Worm (Caenorhabditis elegans) whole organism, young adult: Measurements from ENCODE around the gene F10C2.5.
"Not testable (repeated sequence)": the region's sequence is repeated elsewhere in the genome, so short reads cannot be mapped to it uniquely, and the experiment has no call there.

Experiments used
- B0035.1 ChIP-seq: sonication (generic microtip); optimal IDR thresholded peaks from 2 replicates; lab custom pipeline; 2016; ENCODE audit warnings: missing genetic modification characterization, mild to moderate bottlenecking, missing compliant biosample characterization, missing genotype, missing genetic modification reagents
- B0336.3 ChIP-seq: fragments of 200-800 bp; sonication (Bioruptor generic); IDR thresholded peaks from 2 replicates; pipeline ENCODE4 v1.3.6; 2022; ENCODE audit warnings: missing genetic modification characterization, missing compliant biosample characterization
- C17E4.6 ChIP-seq: fragments of 200-800 bp; sonication (Bioruptor generic); IDR thresholded peaks from 2 replicates; pipeline ENCODE4 v1.3.6; 2022; ENCODE audit warnings: missing genetic modification reagents, missing genetic modification characterization, missing compliant biosample characterization
- D2030.7 ChIP-seq: fragments of 200-800 bp; sonication (Bioruptor generic); IDR thresholded peaks from 2 replicates; pipeline ENCODE4 v1.3.6; 2022; ENCODE audit warnings: missing genetic modification reagents, missing genetic modification characterization, missing compliant biosample characterization
- F10E7.11 ChIP-seq: sonication (generic microtip); optimal IDR thresholded peaks from 2 replicates; lab custom pipeline; 2017; ENCODE audit warnings: mild to moderate bottlenecking, missing genetic modification characterization, moderate library complexity, missing compliant biosample characterization
- F23B12.7 ChIP-seq: sonication (generic microtip); optimal IDR thresholded peaks from 2 replicates; lab custom pipeline; 2017; ENCODE audit warnings: missing genetic modification characterization, mild to moderate bottlenecking, missing compliant biosample characterization, antibody characterized with exemption, moderate library complexity; ENCODE audit not compliant: insufficient read depth
- F37B4.10 ChIP-seq: fragments of 200-800 bp; sonication (Bioruptor generic); IDR thresholded peaks from 2 replicates; pipeline ENCODE4 v1.3.6; 2022; ENCODE audit warnings: missing genetic modification characterization, missing compliant biosample characterization
- F49E8.2 ChIP-seq: sonication (generic microtip); optimal IDR thresholded peaks from 3 replicates; lab custom pipeline; 2017; ENCODE audit warnings: missing genetic modification characterization, mild to moderate bottlenecking, missing compliant biosample characterization, antibody characterized with exemption, moderate library complexity; ENCODE audit not compliant: insufficient read depth
- F57C9.4 ChIP-seq: sonication (generic microtip); optimal IDR thresholded peaks from 2 replicates; lab custom pipeline; 2017; ENCODE audit warnings: mild to moderate bottlenecking, missing genetic modification characterization, missing compliant biosample characterization
- K11D2.4 ChIP-seq: fragments of 200-800 bp; sonication (Bioruptor generic); IDR thresholded peaks from 2 replicates; pipeline ENCODE4 v1.3.6; 2022; ENCODE audit warnings: missing genetic modification reagents, missing genetic modification characterization, missing compliant biosample characterization
- Y53F4B.3 ChIP-seq: fragments of 200-800 bp; sonication (Bioruptor generic); IDR thresholded peaks from 2 replicates; pipeline ENCODE4 v1.3.6; 2022; ENCODE audit warnings: missing genetic modification reagents, missing genetic modification characterization, missing compliant biosample characterization
- Y95B8A.8 ChIP-seq: fragments of 200-800 bp; sonication (Bioruptor generic); IDR thresholded peaks from 2 replicates; pipeline ENCODE4 v1.3.6; 2022; ENCODE audit warnings: missing genetic modification reagents, missing genetic modification characterization, missing compliant biosample characterization
- akir-1 ChIP-seq: fragments of 200-800 bp; sonication (Bioruptor generic); optimal IDR thresholded peaks from 2 replicates; lab custom pipeline; 2018; ENCODE audit warnings: mild to moderate bottlenecking, missing genetic modification characterization, moderate library complexity, missing compliant biosample characterization
- attf-6 ChIP-seq: fragments of 200-800 bp; sonication (Bioruptor generic); IDR thresholded peaks from 2 replicates; pipeline ENCODE4 v1.3.6; 2022; ENCODE audit warnings: missing genetic modification reagents, missing genetic modification characterization, missing compliant biosample characterization
- bed-1 ChIP-seq: fragments of 200-800 bp; sonication (Bioruptor generic); IDR thresholded peaks from 2 replicates; pipeline ENCODE4 v1.3.6; 2022; ENCODE audit warnings: missing genetic modification reagents, missing genetic modification characterization, missing compliant biosample characterization
- ccch-3 ChIP-seq: fragments of 200-800 bp; sonication (Bioruptor generic); optimal IDR thresholded peaks from 2 replicates; lab custom pipeline; 2018; ENCODE audit warnings: mild to moderate bottlenecking, missing genetic modification characterization, missing compliant biosample characterization
- die-1 ChIP-seq: sonication (generic microtip); optimal IDR thresholded peaks from 2 replicates; lab custom pipeline; 2016; ENCODE audit warnings: missing genotype, mild to moderate bottlenecking, missing genetic modification characterization, missing compliant biosample characterization
- dpff-1 ChIP-seq: sonication (generic microtip); optimal IDR thresholded peaks from 2 replicates; lab custom pipeline; 2017; ENCODE audit warnings: mild to moderate bottlenecking, missing genetic modification characterization, missing compliant biosample characterization
- dpl-1 ChIP-seq: fragments of 150-350 bp; optimal IDR thresholded peaks from 2 replicates; lab custom pipeline; 2014; ENCODE audit warnings: missing biosample characterization, missing genetic modification reagents, missing genetic modification characterization
- gei-17 ChIP-seq: fragments of 200-800 bp; sonication (Bioruptor generic); optimal IDR thresholded peaks from 2 replicates; lab custom pipeline; 2018; ENCODE audit warnings: mild to moderate bottlenecking, missing genetic modification characterization, missing compliant biosample characterization
- him-1 ChIP-seq: sonication (generic microtip); optimal IDR thresholded peaks from 2 replicates; lab custom pipeline; 2016; ENCODE audit warnings: missing genotype, missing genetic modification reagents, missing genetic modification characterization, missing compliant biosample characterization
- hmg-1.2 ChIP-seq: fragments of 200-800 bp; sonication (Bioruptor generic); IDR thresholded peaks from 2 replicates; pipeline ENCODE4 v1.3.6; 2022; ENCODE audit warnings: missing genetic modification reagents, missing genetic modification characterization, missing compliant biosample characterization
- hrde-1 ChIP-seq: sonication (generic microtip); optimal IDR thresholded peaks from 2 replicates; lab custom pipeline; 2016; ENCODE audit warnings: missing genetic modification characterization, mild to moderate bottlenecking, missing compliant biosample characterization, moderate library complexity, missing genotype, missing genetic modification reagents, borderline replicate concordance
- hsf-1 ChIP-seq: fragments of 200-800 bp; sonication (Bioruptor generic); IDR thresholded peaks from 2 replicates; pipeline ENCODE4 v1.3.6; 2022; ENCODE audit warnings: missing genetic modification reagents, missing genetic modification characterization, missing compliant biosample characterization
- lag-1 ChIP-seq: fragments of 200-800 bp; sonication (Bioruptor generic); IDR thresholded peaks from 2 replicates; pipeline ENCODE4 v1.3.6; 2022; ENCODE audit warnings: missing genetic modification reagents, missing genetic modification characterization, missing compliant biosample characterization
- let-526 ChIP-seq: fragments of 200-800 bp; sonication (Bioruptor generic); IDR thresholded peaks from 2 replicates; pipeline ENCODE4 v1.3.6; 2022; ENCODE audit warnings: missing genetic modification reagents, missing genetic modification characterization, missing compliant biosample characterization
- lin-26 ChIP-seq: fragments of 200-800 bp; sonication (Bioruptor generic); IDR thresholded peaks from 2 replicates; pipeline ENCODE4 v1.3.6; 2022; ENCODE audit warnings: missing genetic modification reagents, missing genetic modification characterization, missing compliant biosample characterization
- lin-40 ChIP-seq: sonication (generic microtip); optimal IDR thresholded peaks from 2 replicates; lab custom pipeline; 2016; ENCODE audit warnings: missing genetic modification characterization, mild to moderate bottlenecking, missing compliant biosample characterization, missing genotype, missing genetic modification reagents
- lsl-1 ChIP-seq: fragments of 200-800 bp; sonication (Bioruptor generic); optimal IDR thresholded peaks from 2 replicates; lab custom pipeline; 2018; ENCODE audit warnings: mild to moderate bottlenecking, missing genetic modification characterization, moderate library complexity, missing compliant biosample characterization
- madf-3 ChIP-seq: fragments of 200-800 bp; sonication (Bioruptor generic); IDR thresholded peaks from 2 replicates; pipeline ENCODE4 v1.3.6; 2022; ENCODE audit warnings: missing genetic modification reagents, missing genetic modification characterization, missing compliant biosample characterization
- mel-28 ChIP-seq: sonication (generic microtip); optimal IDR thresholded peaks from 2 replicates; lab custom pipeline; 2016; ENCODE audit warnings: borderline replicate concordance, mild to moderate bottlenecking, missing genetic modification characterization, missing compliant biosample characterization
- mes-4 ChIP-seq: sonication (generic microtip); optimal IDR thresholded peaks from 2 replicates; lab custom pipeline; 2016; ENCODE audit warnings: missing genotype, missing genetic modification characterization, missing compliant biosample characterization
- nfyb-1 ChIP-seq: fragments of 200-800 bp; sonication (Bioruptor generic); IDR thresholded peaks from 2 replicates; pipeline ENCODE4 v1.3.6; 2022; ENCODE audit warnings: missing genetic modification reagents, missing genetic modification characterization, missing compliant biosample characterization
- nhr-120 ChIP-seq: fragments of 200-800 bp; sonication (Bioruptor generic); IDR thresholded peaks from 2 replicates; pipeline ENCODE4 v1.3.6; 2022; ENCODE audit warnings: missing genetic modification characterization, missing compliant biosample characterization
- nhr-27 ChIP-seq: fragments of 200-800 bp; sonication (Bioruptor generic); optimal IDR thresholded peaks from 2 replicates; lab custom pipeline; 2018; ENCODE audit warnings: mild to moderate bottlenecking, missing genetic modification characterization, moderate library complexity, missing compliant biosample characterization
- nhr-80 ChIP-seq: sonication (generic microtip); optimal IDR thresholded peaks from 2 replicates; lab custom pipeline; 2016; ENCODE audit warnings: missing genetic modification characterization, missing compliant biosample characterization
- nhr-90 ChIP-seq: sonication (generic microtip); optimal IDR thresholded peaks from 2 replicates; lab custom pipeline; 2016; ENCODE audit warnings: missing genotype, mild to moderate bottlenecking, missing genetic modification characterization, missing compliant biosample characterization
- rcor-1 ChIP-seq: fragments of 200-800 bp; sonication (Bioruptor generic); IDR thresholded peaks from 2 replicates; pipeline ENCODE4 v1.3.6; 2022; ENCODE audit warnings: missing genetic modification reagents, missing genetic modification characterization, missing compliant biosample characterization
- sdz-38 ChIP-seq: sonication (generic microtip); optimal IDR thresholded peaks from 2 replicates; lab custom pipeline; 2016; ENCODE audit warnings: missing genotype, missing genetic modification characterization, missing compliant biosample characterization
- unc-62 ChIP-seq: fragments of 150-350 bp; optimal IDR thresholded peaks from 2 replicates; lab custom pipeline; 2014; ENCODE audit warnings: missing biosample characterization, missing genetic modification reagents, missing genetic modification characterization
- ztf-18 ChIP-seq: sonication (generic microtip); optimal IDR thresholded peaks from 2 replicates; lab custom pipeline; 2016; ENCODE audit warnings: missing genotype, mild to moderate bottlenecking, missing genetic modification characterization, missing compliant biosample characterization

The F10C2.5 gene

DNA sequence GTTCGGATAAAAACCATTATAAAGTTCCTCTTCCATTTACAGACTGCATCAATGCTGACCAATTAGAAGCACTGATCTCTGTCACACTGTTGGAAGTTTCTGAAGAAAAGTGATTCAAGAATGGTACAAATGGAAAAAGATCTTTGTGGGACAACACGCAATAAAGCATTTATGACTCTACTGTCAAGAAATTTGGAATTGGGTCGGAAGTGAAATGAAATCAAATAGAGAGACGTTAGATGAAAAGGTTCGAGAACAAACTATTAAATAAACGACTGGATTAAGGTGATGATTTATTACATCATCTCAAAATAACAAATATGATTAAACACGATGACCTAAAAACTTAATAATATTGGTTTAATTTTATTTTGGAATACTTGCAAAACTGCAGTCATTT, 38.7 kb upstream of the F10C2.5 start, which contains the start of gene F57F5.3:
F57F5.3 (minus strand) TSS at position 101 of the 400 bp plus-strand sequence.
- TF ChIP-seq dpff-1 (tag; lab: Kevin White, UChicago) (no peak), him-1 (no peak), F37B4.10 (no peak), ccch-3 (GFP tag; lab: Kevin White, UChicago) (no peak), hsf-1 (no peak), F23B12.7 (tag; lab: Kevin White, UChicago) (no peak), lag-1 (GFP tag; lab: Robert Waterston, UW) (no peak), bed-1 (GFP tag; lab: Robert Waterston, UW) (no peak), nhr-120 (GFP tag; lab: Robert Waterston, UW) (no peak), mes-4 (no peak), K11D2.4 (no peak), lsl-1 (no peak), dpl-1 (GFP tag; lab: Kevin White, UChicago) (no peak), B0035.1 (tag; lab: Kevin White, UChicago) (no peak), let-526 (GFP tag; lab: Robert Waterston, UW) (no peak), madf-3 (no peak), nfyb-1 (GFP tag; lab: Robert Waterston, UW) (no peak), nhr-90 (no peak), attf-6 (GFP tag; lab: Robert Waterston, UW) (no peak)

DNA sequence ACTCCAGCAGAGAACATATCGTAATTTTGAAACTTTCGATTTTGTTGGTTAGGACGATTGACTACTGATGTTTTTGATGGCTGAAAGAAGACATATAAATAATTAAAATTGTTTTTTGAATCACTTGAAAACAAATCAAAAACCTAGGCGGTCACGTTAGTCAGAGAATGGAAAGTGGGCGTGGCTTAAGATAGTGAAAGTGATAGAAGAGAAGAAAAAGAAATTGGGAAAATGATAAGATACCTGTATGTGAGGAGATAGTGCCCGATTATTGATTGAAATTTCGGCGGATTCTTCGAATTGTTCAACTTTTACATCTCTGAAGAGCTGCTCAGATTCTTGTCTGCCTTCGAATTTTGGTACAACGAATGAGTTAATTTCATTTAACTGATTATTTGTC, 33.5 kb upstream of the F10C2.5 start:
- no peak for TF ChIP-seq hmg-1.2 (GFP tag; lab: Robert Waterston, UW)
- no peak for TF ChIP-seq F10E7.11 (tag; lab: Kevin White, UChicago)
- TF ChIP-seq let-526 (GFP tag; lab: Robert Waterston, UW): no peak

DNA sequence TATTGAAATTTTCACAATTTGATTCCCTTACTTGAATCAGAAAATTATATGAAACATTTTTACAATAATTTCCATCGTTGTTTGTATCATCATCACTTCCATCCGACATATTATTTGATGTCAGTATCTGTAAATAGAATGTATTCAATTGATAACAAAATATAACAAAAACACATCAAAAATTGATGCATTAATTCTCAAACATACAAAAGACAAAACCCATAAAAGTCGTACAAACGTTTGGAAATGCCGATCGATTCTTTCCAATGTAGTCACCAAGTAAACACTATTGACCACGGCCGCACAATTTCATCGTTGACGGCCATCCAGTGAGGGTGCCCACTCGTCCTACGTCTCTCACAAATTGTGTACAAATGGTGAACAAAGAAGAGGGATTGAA, 31.9 kb upstream of the F10C2.5 start, which contains the start of gene add-2:
add-2 (minus strand) TSS at position 109 of the 400 bp plus-strand sequence.
- TF ChIP-seq lin-26 (GFP tag; lab: Robert Waterston, UW) (no peak), nhr-80 (peak; percentile 21)

DNA sequence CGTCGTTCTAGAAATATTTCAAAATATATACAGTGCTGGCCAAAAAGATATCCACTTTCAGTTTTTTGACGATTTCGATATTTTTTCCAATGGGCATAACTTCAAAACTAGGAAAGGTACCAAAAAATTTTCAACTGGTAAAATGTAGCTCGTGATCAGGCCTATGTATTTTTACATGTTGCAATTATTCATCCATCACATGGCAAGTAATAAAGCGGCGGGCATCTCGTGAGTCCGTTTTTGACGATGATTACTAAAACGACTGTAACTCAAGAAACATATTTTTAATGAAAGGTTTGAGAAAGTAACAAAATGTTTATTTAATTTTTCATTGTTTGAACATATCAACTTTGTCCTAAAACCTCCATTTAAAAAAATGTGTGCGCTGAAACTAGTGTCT, 25.2 kb upstream of the F10C2.5 start, which contains the start of gene F10C2.3:
F10C2.3 (plus strand) TSS at position 301 of the 400 bp plus-strand sequence.
- TF ChIP-seq F57C9.4 (tag; lab: Kevin White, UChicago); ccch-3 (GFP tag; lab: Kevin White, UChicago); Y53F4B.3 (GFP tag; lab: Robert Waterston, UW): not testable (repeated sequence)

DNA sequence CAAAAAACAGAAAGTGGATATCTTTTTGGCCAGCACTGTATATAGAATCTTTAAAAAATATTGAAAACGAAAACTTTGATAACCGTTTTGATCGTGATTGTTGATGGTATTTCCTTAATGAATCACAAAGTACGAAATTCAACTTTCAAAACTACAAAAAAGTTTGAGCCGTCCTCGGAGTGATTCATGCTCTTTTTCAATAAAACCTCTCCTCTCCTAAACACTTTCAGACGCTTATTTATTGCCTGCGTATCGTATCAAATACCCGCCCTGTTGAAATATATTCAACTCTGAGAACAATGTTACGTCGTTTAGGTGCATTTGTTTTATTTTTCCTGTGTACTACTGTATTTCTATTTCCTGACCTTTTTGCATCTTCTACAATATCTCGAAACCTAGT, 24.3 kb upstream of the F10C2.5 start:
- TF ChIP-seq nhr-80 (peak; percentile 69), die-1 (tag; lab: Kevin White, UChicago) (no peak)

DNA sequence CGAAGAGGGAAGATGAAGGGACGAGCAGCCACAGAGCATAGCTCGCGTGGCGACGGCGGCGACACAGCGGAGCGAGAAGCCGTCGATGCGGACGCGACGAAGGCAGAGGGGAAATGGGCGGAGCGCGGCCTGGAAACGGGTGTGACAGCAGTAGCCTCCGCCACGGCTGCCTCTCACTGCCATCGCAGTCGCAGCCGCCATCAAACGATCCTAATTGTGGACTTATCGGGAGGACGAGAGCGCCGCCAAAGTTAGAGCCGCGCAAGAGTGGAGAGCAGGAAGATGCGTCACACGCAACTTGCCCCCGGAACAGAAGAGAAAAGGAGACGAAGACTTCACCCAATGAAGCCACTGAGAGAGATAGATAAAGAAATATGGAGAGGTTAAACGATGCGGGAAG, 21.0 kb upstream of the F10C2.5 start:
- TF ChIP-seq D2030.7 (no peak), mel-28 (tag; lab: Kevin White, UChicago) (no peak), dpl-1 (GFP tag; lab: Kevin White, UChicago) (no peak), nhr-90 (no peak), gei-17 (GFP tag; lab: Kevin White, UChicago) (no peak), B0336.3 (GFP tag; lab: Robert Waterston, UW) (0 out of 2 replicates have a peak, but pooled peaks have one; percentile 42), ztf-18 (tag; lab: Kevin White, UChicago) (no peak), Y95B8A.8 (no peak), hrde-1 (no peak), lin-40 (tag; lab: Kevin White, UChicago) (peak; percentile 23), C17E4.6 (no peak), him-1 (no peak), F49E8.2 (tag; lab: Kevin White, UChicago) (no peak), rcor-1 (GFP tag; lab: Robert Waterston, UW) (no peak), unc-62 (GFP tag; lab: Kevin White, UChicago) (no peak), lag-1 (GFP tag; lab: Robert Waterston, UW) (no peak), sdz-38 (tag; lab: Kevin White, UChicago) (no peak), nhr-27 (no peak), mes-4 (no peak), akir-1 (GFP tag; lab: Kevin White, UChicago) (no peak)
